Worm (Caenorhabditis elegans) whole organism, young adult: ENCODE measurements around the gene F17C11.22.
A peak's percentile ranks its signal among the peaks of the same experiment; 100 is the strongest.

Source experiments
- B0336.3 ChIP-seq: fragments of 200-800 bp; sonication (Bioruptor generic); IDR thresholded peaks from 2 replicates; pipeline ENCODE4 v1.3.6; 2022; ENCODE audit warnings: missing genetic modification characterization, missing compliant biosample characterization
- C06A6.2 ChIP-seq: fragments of 200-800 bp; sonication (Bioruptor generic); conservative IDR thresholded peaks from 2 replicates; pipeline ENCODE4 v1.3.6; 2022; ENCODE audit warnings: missing genetic modification characterization, missing compliant biosample characterization
- C17E4.6 ChIP-seq: fragments of 200-800 bp; sonication (Bioruptor generic); IDR thresholded peaks from 2 replicates; pipeline ENCODE4 v1.3.6; 2022; ENCODE audit warnings: missing genetic modification reagents, missing genetic modification characterization, missing compliant biosample characterization
- F22D6.2 ChIP-seq: sonication (generic microtip); optimal IDR thresholded peaks from 2 replicates; lab custom pipeline; 2016; ENCODE audit warnings: mild to moderate bottlenecking, missing genetic modification characterization, missing compliant biosample characterization
- F23B12.7 ChIP-seq: sonication (generic microtip); optimal IDR thresholded peaks from 2 replicates; lab custom pipeline; 2017; ENCODE audit warnings: missing genetic modification characterization, mild to moderate bottlenecking, missing compliant biosample characterization, antibody characterized with exemption, moderate library complexity; ENCODE audit not compliant: insufficient read depth
- F37B4.10 ChIP-seq: fragments of 200-800 bp; sonication (Bioruptor generic); IDR thresholded peaks from 2 replicates; pipeline ENCODE4 v1.3.6; 2022; ENCODE audit warnings: missing genetic modification characterization, missing compliant biosample characterization
- K12H6.12 ChIP-seq: fragments of 200-800 bp; sonication (Bioruptor generic); optimal IDR thresholded peaks from 2 replicates; lab custom pipeline; 2018; ENCODE audit warnings: mild to moderate bottlenecking, missing genetic modification characterization, missing compliant biosample characterization
- T07F8.4 ChIP-seq: sonication (generic microtip); optimal IDR thresholded peaks from 2 replicates; lab custom pipeline; 2016; ENCODE audit warnings: mild to moderate bottlenecking, missing genetic modification characterization, moderate library complexity, missing compliant biosample characterization
- Y53G8AR.9 ChIP-seq: fragments of 200-800 bp; sonication (Bioruptor generic); conservative IDR thresholded peaks from 2 replicates; pipeline ENCODE4 v1.3.6; 2022; ENCODE audit warnings: missing genetic modification reagents, missing genetic modification characterization, missing compliant biosample characterization
- Y95B8A.8 ChIP-seq: fragments of 200-800 bp; sonication (Bioruptor generic); IDR thresholded peaks from 2 replicates; pipeline ENCODE4 v1.3.6; 2022; ENCODE audit warnings: missing genetic modification reagents, missing genetic modification characterization, missing compliant biosample characterization
- ZK185.1 ChIP-seq: sonication (generic microtip); optimal IDR thresholded peaks from 2 replicates; lab custom pipeline; 2016; ENCODE audit warnings: mild to moderate bottlenecking, missing genetic modification characterization, missing compliant biosample characterization; ENCODE audit not compliant: poor library complexity, severe bottlenecking
- atf-7 ChIP-seq: sonication (generic microtip); optimal IDR thresholded peaks from 2 replicates; lab custom pipeline; 2017; ENCODE audit warnings: mild to moderate bottlenecking, missing genetic modification characterization, missing compliant biosample characterization
- athp-1 ChIP-seq: sonication (generic microtip); optimal IDR thresholded peaks from 2 replicates; lab custom pipeline; 2017; ENCODE audit warnings: mild to moderate bottlenecking, missing genetic modification characterization, missing compliant biosample characterization
- attf-3 ChIP-seq: fragments of 200-800 bp; sonication (Bioruptor generic); conservative IDR thresholded peaks from 2 replicates; pipeline ENCODE4 v1.3.6; 2022; ENCODE audit warnings: missing genetic modification reagents, missing genetic modification characterization, missing compliant biosample characterization
- attf-5 ChIP-seq: fragments of 200-800 bp; sonication (Bioruptor generic); optimal IDR thresholded peaks from 2 replicates; lab custom pipeline; 2018; ENCODE audit warnings: mild to moderate bottlenecking, missing genetic modification characterization, missing compliant biosample characterization
- cebp-1 ChIP-seq, 2 experiments: fragments of 200-800 bp in 1 of 2; sonication (Bioruptor generic) in 1 of 2; sonication (generic microtip) in 1 of 2; IDR thresholded peaks in 1 of 2; optimal IDR thresholded peaks in 1 of 2; 2 replicates each; pipeline versions ENCODE4 v1.3.6 to Lab custom; 2017 to 2022; ENCODE audit warnings: missing compliant biosample characterization in 2 of 2, missing genetic modification characterization in 2 of 2, mild to moderate bottlenecking in 1 of 2, missing genetic modification reagents in 1 of 2, moderate library complexity in 1 of 2
- ceh-79 ChIP-seq: sonication (generic microtip); optimal IDR thresholded peaks from 2 replicates; lab custom pipeline; 2017; ENCODE audit warnings: mild to moderate bottlenecking, missing genetic modification characterization, missing compliant biosample characterization
- dpl-1 ChIP-seq: fragments of 150-350 bp; optimal IDR thresholded peaks from 2 replicates; lab custom pipeline; 2014; ENCODE audit warnings: missing biosample characterization, missing genetic modification reagents, missing genetic modification characterization
- efl-1 ChIP-seq: fragments of 150-350 bp; optimal IDR thresholded peaks from 2 replicates; lab custom pipeline; 2014; ENCODE audit warnings: missing biosample characterization, missing genetic modification reagents, missing genetic modification characterization
- him-1 ChIP-seq: sonication (generic microtip); optimal IDR thresholded peaks from 2 replicates; lab custom pipeline; 2016; ENCODE audit warnings: missing genotype, missing genetic modification reagents, missing genetic modification characterization, missing compliant biosample characterization
- hlh-12 ChIP-seq: sonication (generic microtip); optimal IDR thresholded peaks from 2 replicates; lab custom pipeline; 2016; ENCODE audit warnings: missing genetic modification characterization, missing compliant biosample characterization
- hlh-26 ChIP-seq: fragments of 200-800 bp; sonication (Bioruptor generic); conservative IDR thresholded peaks from 2 replicates; pipeline ENCODE4 v1.3.6; 2022; ENCODE audit warnings: missing genetic modification reagents, missing genetic modification characterization, missing compliant biosample characterization
- hmg-20 ChIP-seq: fragments of 200-800 bp; sonication (Bioruptor generic); IDR thresholded peaks from 2 replicates; pipeline ENCODE4 v1.3.6; 2022; ENCODE audit warnings: missing genetic modification reagents, missing genetic modification characterization, missing compliant biosample characterization
- hrde-1 ChIP-seq: sonication (generic microtip); optimal IDR thresholded peaks from 2 replicates; lab custom pipeline; 2016; ENCODE audit warnings: missing genetic modification characterization, mild to moderate bottlenecking, missing compliant biosample characterization, moderate library complexity, missing genotype, missing genetic modification reagents, borderline replicate concordance
- let-607 ChIP-seq, 2 experiments: fragments of 200-800 bp in 1 of 2; sonication (Bioruptor generic) in 1 of 2; sonication (generic microtip) in 1 of 2; optimal IDR thresholded peaks; 2 replicates each; lab custom pipeline; 2016 to 2018; ENCODE audit warnings: mild to moderate bottlenecking in 2 of 2, missing compliant biosample characterization in 2 of 2, missing genetic modification characterization in 2 of 2, moderate library complexity in 2 of 2, missing genotype in 1 of 2
- lin-35 ChIP-seq, 3 experiments: fragments of 150-350 bp in 2 of 3; sonication (generic microtip) in 1 of 3; optimal IDR thresholded peaks; 2 replicates each; lab custom pipeline; 2014 to 2018; ENCODE audit warnings: missing biosample characterization in 3 of 3, missing genetic modification characterization in 3 of 3, missing genetic modification reagents in 3 of 3
- lin-54 ChIP-seq: fragments of 200-800 bp; sonication (Bioruptor generic); optimal IDR thresholded peaks from 2 replicates; lab custom pipeline; 2018; ENCODE audit warnings: mild to moderate bottlenecking, missing genetic modification characterization, missing compliant biosample characterization
- lsl-1 ChIP-seq: fragments of 200-800 bp; sonication (Bioruptor generic); optimal IDR thresholded peaks from 2 replicates; lab custom pipeline; 2018; ENCODE audit warnings: mild to moderate bottlenecking, missing genetic modification characterization, moderate library complexity, missing compliant biosample characterization
- madf-10 ChIP-seq: sonication (generic microtip); optimal IDR thresholded peaks from 2 replicates; lab custom pipeline; 2016; ENCODE audit warnings: mild to moderate bottlenecking, missing genetic modification characterization, missing compliant biosample characterization
- madf-6 ChIP-seq: fragments of 200-800 bp; sonication (Bioruptor generic); IDR thresholded peaks from 2 replicates; pipeline ENCODE4 v1.3.6; 2022; ENCODE audit warnings: missing genetic modification reagents, missing genetic modification characterization, missing compliant biosample characterization
- madf-8 ChIP-seq: fragments of 200-800 bp; sonication (Bioruptor generic); conservative IDR thresholded peaks from 2 replicates; pipeline ENCODE4 v1.3.6; 2022; ENCODE audit warnings: missing genetic modification reagents, missing genetic modification characterization, missing compliant biosample characterization
- mcd-1 ChIP-seq: fragments of 200-800 bp; sonication (Bioruptor generic); IDR thresholded peaks from 2 replicates; pipeline ENCODE4 v1.3.6; 2022; ENCODE audit warnings: missing genetic modification reagents, missing genetic modification characterization, missing compliant biosample characterization
- mel-28 ChIP-seq: sonication (generic microtip); optimal IDR thresholded peaks from 2 replicates; lab custom pipeline; 2016; ENCODE audit warnings: borderline replicate concordance, mild to moderate bottlenecking, missing genetic modification characterization, missing compliant biosample characterization
- mxl-1 ChIP-seq: sonication (generic microtip); optimal IDR thresholded peaks from 2 replicates; lab custom pipeline; 2016; ENCODE audit warnings: missing genetic modification characterization, missing compliant biosample characterization
- nfya-1 ChIP-seq: sonication (generic microtip); optimal IDR thresholded peaks from 2 replicates; lab custom pipeline; 2017; ENCODE audit warnings: antibody characterized with exemption, missing compliant biosample characterization, missing genetic modification characterization, borderline replicate concordance; ENCODE audit not compliant: insufficient read depth
- pha-4 ChIP-seq: fragments of 150-350 bp; sonication (generic microtip); optimal IDR thresholded peaks from 2 replicates; lab custom pipeline; 2014; ENCODE audit warnings: missing biosample characterization, missing genetic modification reagents, missing genetic modification characterization
- sdz-38 ChIP-seq: sonication (generic microtip); optimal IDR thresholded peaks from 2 replicates; lab custom pipeline; 2016; ENCODE audit warnings: missing genotype, missing genetic modification characterization, missing compliant biosample characterization
- snpc-4 ChIP-seq, 5 experiments: fragments of 150-350 bp in 1 of 5; sonication (generic microtip) in 4 of 5; optimal IDR thresholded peaks; 2 replicates each; lab custom pipeline; 2014 to 2018; ENCODE audit warnings: missing genetic modification characterization in 5 of 5, missing biosample characterization in 3 of 5, antibody characterized with exemption in 2 of 5, mild to moderate bottlenecking in 2 of 5, missing compliant biosample characterization in 2 of 5, missing genotype in 2 of 5, moderate library complexity in 2 of 5, missing genetic modification reagents in 1 of 5
- somi-1 ChIP-seq: fragments of 200-800 bp; sonication (Bioruptor generic); optimal IDR thresholded peaks from 2 replicates; lab custom pipeline; 2018; ENCODE audit warnings: mild to moderate bottlenecking, missing genetic modification characterization, missing compliant biosample characterization
- tbp1 ChIP-seq: fragments of 200-800 bp; sonication (Bioruptor generic); optimal IDR thresholded peaks from 2 replicates; lab custom pipeline; 2018; ENCODE audit warnings: mild to moderate bottlenecking, missing genetic modification characterization, missing compliant biosample characterization
- unc-130 ChIP-seq: sonication (generic microtip); optimal IDR thresholded peaks from 2 replicates; lab custom pipeline; 2016; ENCODE audit warnings: missing genetic modification reagents, missing genetic modification characterization, missing compliant biosample characterization
- unc-62 ChIP-seq: fragments of 150-350 bp; optimal IDR thresholded peaks from 2 replicates; lab custom pipeline; 2014; ENCODE audit warnings: missing biosample characterization, missing genetic modification reagents, missing genetic modification characterization
- zfh-2 ChIP-seq: fragments of 200-800 bp; sonication (Bioruptor generic); conservative IDR thresholded peaks from 2 replicates; pipeline ENCODE4 v1.3.6; 2022; ENCODE audit warnings: missing genetic modification reagents, missing genetic modification characterization, missing compliant biosample characterization

The F17C11.22 gene

ce11 chrV:11002434-11002833 lies 32.5 kb upstream of the F17C11.22 start, which contains the start of gene F53B7.4:
F53B7.4 (minus strand) TSS chrV:11002534.
- TF ChIP-seq him-1 (tag; lab: Kevin White, UChicago) (no peak), C17E4.6 (no peak), hmg-20 (no peak), tbp1 (GFP tag; lab: Kevin White, UChicago) (no peak), mel-28 (no peak)

- TF ChIP-seq hlh-12 (no peak), nfya-1 (tag; lab: Kevin White, UChicago) (no peak), pha-4 (no peak), F37B4.10 (GFP tag; lab: Robert Waterston, UW) (no peak), F23B12.7 (tag; lab: Kevin White, UChicago) (peak; percentile 50), dpl-1 (peak; percentile 56), attf-3 (peak; percentile 92), zfh-2 (GFP tag; lab: Robert Waterston, UW) (no peak), efl-1 (peak; percentile 81), let-607 (tag; optimal IDR thresholded peaks at IDR 0.05; lab: Kevin White, UChicago) (no peak), K12H6.12 (tag; lab: Kevin White, UChicago) (no peak), T07F8.4 (tag; lab: Kevin White, UChicago) (no peak), mcd-1 (peak; percentile 79; the same call in 1 of the 2 replicates), C06A6.2 (GFP tag; lab: Robert Waterston, UW) (no peak), athp-1 (no peak), lin-54 (GFP tag; lab: Kevin White, UChicago) (peak; percentile 93), lin-35 (GFP tag; optimal IDR thresholded peaks at IDR 0.05; lab: Kevin White, UChicago) (peak in 1 of 3 experiments; percentile 84), unc-62 (GFP tag; lab: Kevin White, UChicago) (no peak), him-1 (tag; lab: Kevin White, UChicago) (peak; percentile 13), sdz-38 (tag; lab: Kevin White, UChicago) (no peak), snpc-4 (GFP tag; optimal IDR thresholded peaks at IDR 0.05; lab: Kevin White, UChicago) (no peak), snpc-4 (tag; optimal IDR thresholded peaks at IDR 0.05; lab: Kevin White, UChicago) (peak in 1 of 4 experiments; percentile 53), attf-5 (peak; percentile 85), mxl-1 (tag; lab: Kevin White, UChicago) (no peak), madf-6 (no peak), madf-8 (GFP tag; lab: Robert Waterston, UW) (no peak), ceh-79 (tag; lab: Kevin White, UChicago) (no peak), lsl-1 (GFP tag; lab: Kevin White, UChicago) (no peak)
Measured at ce11 chrV:11000650-11001049, 30.7 kb upstream of the F17C11.22 start, which contains the start of gene isy-1. isy-1 (minus strand) TSS chrV:11000699.

ce11 chrV:10998797-10999196 lies 28.8 kb upstream of the F17C11.22 start, which contains the start of gene F53B7.7:
F53B7.7 (plus strand) TSS chrV:10999097.
- no peak for TF ChIP-seq lin-35 (GFP tag; optimal IDR thresholded peaks at IDR 0.05; lab: Kevin White, UChicago)
- TF ChIP-seq atf-7 (tag; lab: Kevin White, UChicago), result no peak
- TF ChIP-seq zfh-2 (GFP tag; lab: Robert Waterston, UW), result no peak
- TF ChIP-seq, all 124 proteins: peak for 0

DNA sequence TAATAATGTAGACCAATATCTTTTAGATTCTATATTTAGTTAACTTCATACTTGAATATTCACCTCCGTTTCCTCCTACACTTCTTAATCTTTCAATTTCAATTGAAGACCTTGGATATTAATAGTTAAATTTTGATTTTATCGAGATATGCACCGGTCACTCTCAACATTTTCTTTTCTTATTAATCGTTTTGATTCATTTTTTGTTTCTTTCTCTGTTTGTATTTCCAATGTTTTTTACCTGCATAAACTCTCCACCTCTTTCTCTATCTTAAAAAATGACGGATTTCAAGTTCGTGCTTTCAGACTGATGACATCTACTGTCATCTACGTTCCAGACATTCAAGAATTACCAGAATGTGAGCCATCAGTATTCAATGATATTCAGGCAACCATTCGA lies 21.8 kb upstream of the F17C11.22 start, which contains the start of gene frpr-9:
TSS of gene frpr-9 (plus strand) at position 301 of the 400 bp plus-strand sequence.
- TF ChIP-seq F22D6.2 (no peak), hlh-26 (GFP tag; lab: Robert Waterston, UW) (no peak), unc-130 (GFP tag; lab: Kevin White, UChicago) (no peak), somi-1 (GFP tag; lab: Kevin White, UChicago) (no peak), Y53G8AR.9 (no peak), hrde-1 (tag; lab: Kevin White, UChicago) (no peak), sdz-38 (tag; lab: Kevin White, UChicago) (no peak), Y95B8A.8 (GFP tag; lab: Robert Waterston, UW) (no peak), cebp-1 (GFP tag; IDR thresholded peaks at IDR 0.05; lab: Robert Waterston, UW) (no peak), cebp-1 (tag; optimal IDR thresholded peaks at IDR 0.05; lab: Kevin White, UChicago) (no peak), B0336.3 (no peak), madf-10 (tag; lab: Kevin White, UChicago) (no peak), ZK185.1 (tag; lab: Kevin White, UChicago) (no peak)
